Fruit fly (Drosophila melanogaster): ENCODE results near the gene CG13101.

Gene CG13101

DNA sequence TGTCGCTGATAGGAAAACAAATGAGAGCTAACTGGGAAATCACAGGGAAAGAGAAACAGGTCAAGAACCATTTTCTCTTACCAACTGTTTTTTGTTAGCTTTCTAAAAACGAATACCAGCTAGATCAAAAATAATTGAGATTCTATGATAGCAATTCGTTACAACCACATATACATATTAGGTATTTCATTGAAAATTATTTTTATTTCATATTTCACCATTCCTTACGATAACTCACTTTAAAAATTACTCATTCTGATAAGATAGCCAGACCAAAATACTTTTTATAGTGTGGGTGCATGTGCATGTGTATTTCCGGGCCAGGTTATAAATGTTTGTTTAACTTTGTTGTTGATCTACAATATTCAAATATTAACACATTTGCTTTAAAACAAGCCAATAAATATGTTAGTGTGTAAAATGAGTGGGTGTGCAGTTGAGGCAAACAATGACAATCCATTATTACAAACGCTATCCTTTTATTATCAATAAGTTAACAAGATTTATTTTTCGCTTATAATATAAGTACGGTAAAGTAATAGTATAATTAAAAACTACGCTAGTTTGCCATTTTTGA is 46.7 kb downstream of the CG13101 start (continued):
- no peak for TF ChIP-seq CG1602 (GFP tag; optimal IDR thresholded peaks at IDR 0.05)
- TF ChIP-seq CG8765 (GFP tag; IDR thresholded peaks at IDR 0.05): no peak
- no peak for TF ChIP-seq Side (GFP tag; optimal IDR thresholded peaks at IDR 0.05)
- no peak for TF ChIP-seq CG10654 (GFP tag; optimal IDR thresholded peaks at IDR 0.05)
- no peak for TF ChIP-seq CG10321 (GFP tag; IDR thresholded peaks at IDR 0.05)
- no peak for TF ChIP-seq CG12236 (GFP tag; optimal IDR thresholded peaks at IDR 0.05)
- peak; percentile 17 for TF ChIP-seq CG1603 (tag; optimal IDR thresholded peaks at IDR 0.05)
- TF ChIP-seq CG9876 (GFP tag; optimal IDR thresholded peaks at IDR 0.05): no peak
- TF ChIP-seq unpg (GFP tag; optimal IDR thresholded peaks at IDR 0.05): peak; percentile 41
- no peak for TF ChIP-seq tna (GFP tag; IDR thresholded peaks at IDR 0.05; ENCODE audit: partially characterized antibody)
- TF ChIP-seq kni (GFP tag; optimal IDR thresholded peaks at IDR 0.05): no peak
- TF ChIP-seq CG12299 (tag; optimal IDR thresholded peaks at IDR 0.05): peak; percentile 59
- no peak for TF ChIP-seq CG9797 (GFP tag; optimal IDR thresholded peaks at IDR 0.05)
- peak; percentile 29 for TF ChIP-seq CrebB (tag; optimal IDR thresholded peaks at IDR 0.05)
- TF ChIP-seq ara (GFP tag; IDR thresholded peaks at IDR 0.05): no peak
- no peak for TF ChIP-seq row (GFP tag; IDR thresholded peaks at IDR 0.05)
- no peak for TF ChIP-seq kay (GFP tag; optimal IDR thresholded peaks at IDR 0.05)
- TF ChIP-seq fd64A (GFP tag; optimal IDR thresholded peaks at IDR 0.05): peak; percentile 48
- TF ChIP-seq pita (GFP tag; optimal IDR thresholded peaks at IDR 0.05): no peak
- peak; percentile 43 for TF ChIP-seq PHDP (tag; optimal IDR thresholded peaks at IDR 0.05)
- TF ChIP-seq D19B (GFP tag; optimal IDR thresholded peaks at IDR 0.05): no peak
- TF ChIP-seq cg (GFP tag; optimal IDR thresholded peaks at IDR 0.05): peak; percentile 19
- TF ChIP-seq D (optimal IDR thresholded peaks at IDR 0.05): no peak
- TF ChIP-seq D (GFP tag; optimal IDR thresholded peaks at IDR 0.05): no peak
- TF ChIP-seq CG7271 (tag; optimal IDR thresholded peaks at IDR 0.05): no peak
- TF ChIP-seq CG10147 (GFP tag; optimal IDR thresholded peaks at IDR 0.05): no peak
- peak; percentile 44 for TF ChIP-seq CG12071 (GFP tag; optimal IDR thresholded peaks at IDR 0.05)
- no peak for TF ChIP-seq lilli (GFP tag; optimal IDR thresholded peaks at IDR 0.05)
- no peak for TF ChIP-seq btn (GFP tag; optimal IDR thresholded peaks at IDR 0.05)
- TF ChIP-seq fd3F (GFP tag; optimal IDR thresholded peaks at IDR 0.05): peak; percentile 47
- no peak for TF ChIP-seq CG7786 (GFP tag; optimal IDR thresholded peaks at IDR 0.05)
- TF ChIP-seq Eip74EF (GFP tag; optimal IDR thresholded peaks at IDR 0.05): peak in 1 of 2 experiments; percentile 60
- TF ChIP-seq cas (GFP tag; IDR thresholded peaks at IDR 0.05): no peak
- peak; percentile 34 for TF ChIP-seq Sox100B (GFP tag; optimal IDR thresholded peaks at IDR 0.05)
- no peak for TF ChIP-seq CG3995 (GFP tag; optimal IDR thresholded peaks at IDR 0.05)
- TF ChIP-seq ems (GFP tag; optimal IDR thresholded peaks at IDR 0.05): no peak
- TF ChIP-seq CG5180 (GFP tag; optimal IDR thresholded peaks at IDR 0.05): no peak
- no peak for TF ChIP-seq Dbx (GFP tag; IDR thresholded peaks at IDR 0.05)
- TF ChIP-seq fu2 (GFP tag; optimal IDR thresholded peaks at IDR 0.05): no peak
- no peak for TF ChIP-seq CG10267 (tag; optimal IDR thresholded peaks at IDR 0.05)
- no peak for TF ChIP-seq lmd (GFP tag; IDR thresholded peaks at IDR 0.05)
- no peak for TF ChIP-seq inv (GFP tag; IDR thresholded peaks at IDR 0.05; ENCODE audit: partially characterized antibody)
- peak; percentile 25 for TF ChIP-seq CG13424 (tag; optimal IDR thresholded peaks at IDR 0.05)
- TF ChIP-seq Fer1 (GFP tag; optimal IDR thresholded peaks at IDR 0.05): peak; percentile 36
- peak; percentile 59 for TF ChIP-seq CG2678 (tag; optimal IDR thresholded peaks at IDR 0.05)
- TF ChIP-seq CG4707 (GFP tag; optimal IDR thresholded peaks at IDR 0.05): peak; percentile 16
- peak; percentile 73 for TF ChIP-seq CG8281 (tag; optimal IDR thresholded peaks at IDR 0.05)
- TF ChIP-seq CG8290 (GFP tag; optimal IDR thresholded peaks at IDR 0.05): no peak
- peak in 1 of 2 experiments; percentile 73 for TF ChIP-seq CG8290 (tag; optimal IDR thresholded peaks at IDR 0.05)
- peak; percentile 39 for TF ChIP-seq lab (GFP tag; optimal IDR thresholded peaks at IDR 0.05)
- TF ChIP-seq onecut (GFP tag; IDR thresholded peaks at IDR 0.05): peak; percentile 7; the same call in 1 of the 2 replicates
